3 fruit fly cellular contexts compared by ENCODE assay signal in the genomic region with DNA sequence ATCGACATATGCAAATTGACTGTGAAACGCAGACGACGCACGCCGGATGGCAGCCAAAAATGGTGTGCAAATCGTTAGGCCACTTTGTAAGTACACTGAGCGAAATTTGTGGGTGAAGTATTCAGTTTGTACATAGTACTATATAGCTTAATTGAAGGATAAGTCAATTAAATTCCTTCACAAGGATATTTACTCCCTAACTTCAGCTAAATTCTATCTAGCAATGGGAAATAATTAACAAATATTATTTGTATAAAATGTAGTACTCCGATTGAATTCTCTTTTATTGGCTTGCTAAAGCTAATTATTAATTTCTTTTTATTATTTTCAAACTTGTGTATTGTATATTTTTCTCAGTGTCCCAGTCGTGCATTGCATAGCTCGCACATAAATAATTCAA.
TF ChIP-seq lines count a peak whose summit lies in the region.

No protein-coding gene starts in this region.

- TF ChIP-seq CTCF in whole organism, embryonic (GFP tag; optimal IDR thresholded peaks at IDR 0.05; lab: Kevin White, UChicago) = no peak

TF ChIP-seq in whole organism, embryonic, 481 proteins besides CTCF, POLR2A, EP300 and RAD21:
- TF ChIP-seq al (GFP tag; IDR thresholded peaks at IDR 0.05; lab: Robert Waterston, UW) (no peak), ssp (GFP tag; IDR thresholded peaks at IDR 0.05; lab: Robert Waterston, UW) (no peak), Ets65A (GFP tag; lab: Kevin White, UChicago) (peak; percentile 2), cas (GFP tag; IDR thresholded peaks at IDR 0.05; lab: Robert Waterston, UW) (no peak), br (optimal IDR thresholded peaks at IDR 0.05; lab: Kevin White, UChicago) (no peak), mld (GFP tag; IDR thresholded peaks at IDR 0.05; lab: Robert Waterston, UW; ENCODE audit: partially characterized antibody) (no peak), gem (tag; optimal IDR thresholded peaks at IDR 0.05; lab: Kevin White, UChicago) (peak; percentile 6), Hr51 (GFP tag; optimal IDR thresholded peaks at IDR 0.05; lab: Kevin White, UChicago) (peak in 1 of 2 experiments; percentile 12), CG16815 (GFP tag; optimal IDR thresholded peaks at IDR 0.05; lab: Kevin White, UChicago) (no peak), sens (GFP tag; lab: Kevin White, UChicago) (peak; percentile 5), Drgx (GFP tag; IDR thresholded peaks at IDR 0.05; lab: Robert Waterston, UW) (peak; percentile 74), cg (GFP tag; optimal IDR thresholded peaks at IDR 0.05; lab: Kevin White, UChicago) (no peak)

TF ChIP-seq in whole organism, prepupa, 60 proteins besides CTCF, POLR2A, EP300 and RAD21:
- peak; percentile 44 for TF ChIP-seq svp (GFP tag; lab: Kevin White, UChicago)
- TF ChIP-seq salr (GFP tag; optimal IDR thresholded peaks at IDR 0.05; lab: Kevin White, UChicago) = peak in 1 of 2 experiments; percentile 1
- peak; percentile 24 for TF ChIP-seq OdsH (GFP tag; optimal IDR thresholded peaks at IDR 0.05; lab: Kevin White, UChicago)
- TF ChIP-seq CG8119 (GFP tag; IDR thresholded peaks at IDR 0.05; lab: Robert Waterston, UW) = peak; percentile 64; the same call in 2 of the 3 replicates
- TF ChIP-seq fd59A (GFP tag; optimal IDR thresholded peaks at IDR 0.05; lab: Kevin White, UChicago) = no peak
- peak; percentile 64 for TF ChIP-seq Eip78C (GFP tag; lab: Kevin White, UChicago)
- peak; percentile 5 for TF ChIP-seq net (GFP tag; optimal IDR thresholded peaks at IDR 0.05; lab: Kevin White, UChicago)
- TF ChIP-seq eg (GFP tag; IDR thresholded peaks at IDR 0.05; lab: Robert Waterston, UW) = peak; percentile 59; the same call in 2 of the 3 replicates
- no peak for TF ChIP-seq Eip93F (GFP tag; optimal IDR thresholded peaks at IDR 0.05; lab: Kevin White, UChicago)
- peak; percentile 62 for TF ChIP-seq CG32006 (GFP tag; optimal IDR thresholded peaks at IDR 0.05; lab: Kevin White, UChicago)
- peak; percentile 11 for TF ChIP-seq pdm3 (GFP tag; optimal IDR thresholded peaks at IDR 0.05; lab: Kevin White, UChicago)
- peak; percentile 17 for TF ChIP-seq dsx (GFP tag; optimal IDR thresholded peaks at IDR 0.05; lab: Kevin White, UChicago; ENCODE audit: poor library complexity, severe bottlenecking)
- TF ChIP-seq Hr4 (GFP tag; optimal IDR thresholded peaks at IDR 0.05; lab: Kevin White, UChicago) = peak; percentile 60
- TF ChIP-seq topi (GFP tag; optimal IDR thresholded peaks at IDR 0.05; lab: Kevin White, UChicago) = no peak
- peak; percentile 73 for TF ChIP-seq CG15336 (GFP tag; IDR thresholded peaks at IDR 0.05; lab: Robert Waterston, UW)
- TF ChIP-seq CG4318 (GFP tag; optimal IDR thresholded peaks at IDR 0.05; lab: Kevin White, UChicago) = peak; percentile 25
- peak; percentile 14 for TF ChIP-seq achi (GFP tag; optimal IDR thresholded peaks at IDR 0.05; lab: Kevin White, UChicago)
- TF ChIP-seq Gug (GFP tag; IDR thresholded peaks at IDR 0.05; lab: Robert Waterston, UW) = 0 out of 2 replicates have a peak, but pooled peaks have one; percentile 14
- no peak for TF ChIP-seq cyc (GFP tag; optimal IDR thresholded peaks at IDR 0.05; lab: Kevin White, UChicago)

TF ChIP-seq in whole organism, pupa, 21 proteins besides CTCF, POLR2A, EP300 and RAD21:
- TF ChIP-seq CG32121 (GFP tag; IDR thresholded peaks at IDR 0.05; lab: Robert Waterston, UW) (no peak; the same call in 1 of the 2 replicates), CG4496 (GFP tag; IDR thresholded peaks at IDR 0.05; lab: Robert Waterston, UW) (0 out of 3 replicates have a peak, but pooled peaks have one; percentile 29)
